Fruit fly (Drosophila melanogaster): ENCODE data around the gene Tcs5.

Tcs5 gene

dm6 chr3L:5184860-5185639 lies 45.9 kb upstream of the Tcs5 start (continued):
- TF ChIP-seq CG17328 (GFP tag; IDR thresholded peaks at IDR 0.05) (no peak; the same call in 1 of the 2 replicates), sob (GFP tag; IDR thresholded peaks at IDR 0.05) (no peak), Chrac-16 (GFP tag; optimal IDR thresholded peaks at IDR 0.05) (peak; percentile 37), CG1647 (GFP tag; optimal IDR thresholded peaks at IDR 0.05) (no peak), hkb (optimal IDR thresholded peaks at IDR 0.05) (no peak), hkb (GFP tag; IDR thresholded peaks at IDR 0.05) (peak; percentile 55; the same call in 1 of the 2 replicates), bowl (GFP tag; IDR thresholded peaks at IDR 0.05) (no peak), fru (optimal IDR thresholded peaks at IDR 0.05) (no peak), CG3838 (GFP tag; optimal IDR thresholded peaks at IDR 0.05) (no peak), Oaz (GFP tag; IDR thresholded peaks at IDR 0.05) (no peak), CG3163 (GFP tag; optimal IDR thresholded peaks at IDR 0.05) (peak; percentile 86), CG12104 (GFP tag; optimal IDR thresholded peaks at IDR 0.05) (peak; percentile 29), Meics (GFP tag; optimal IDR thresholded peaks at IDR 0.05) (peak; percentile 71), BEAF-32 (GFP tag; optimal IDR thresholded peaks at IDR 0.05) (no peak), dati (GFP tag; IDR thresholded peaks at IDR 0.05) (no peak), crol (GFP tag; IDR thresholded peaks at IDR 0.05) (peak; percentile 74), cwo (GFP tag; optimal IDR thresholded peaks at IDR 0.05) (peak; percentile 58), Ssrp (tag; optimal IDR thresholded peaks at IDR 0.05) (peak; percentile 49), CG42726 (GFP tag; IDR thresholded peaks at IDR 0.05; ENCODE audit: partially characterized antibody) (no peak), CG6254 (GFP tag; optimal IDR thresholded peaks at IDR 0.05) (peak; percentile 21), tna (GFP tag; IDR thresholded peaks at IDR 0.05; ENCODE audit: partially characterized antibody) (no peak), CG12391 (tag; optimal IDR thresholded peaks at IDR 0.05) (peak; percentile 49), CG16779 (GFP tag; IDR thresholded peaks at IDR 0.05) (no peak), CG10274 (GFP tag; optimal IDR thresholded peaks at IDR 0.05) (peak; percentile 34), CG4730 (GFP tag; IDR thresholded peaks at IDR 0.05) (no peak), Hr39 (optimal IDR thresholded peaks at IDR 0.05) (no peak), Ets65A (GFP tag) (peak; percentile 53), unc-4 (GFP tag; IDR thresholded peaks at IDR 0.05; ENCODE audit: partially characterized antibody) (peak; percentile 57), tgo (GFP tag; IDR thresholded peaks at IDR 0.05) (peak; percentile 35; the same call in 1 of the 3 replicates), Awh (GFP tag; IDR thresholded peaks at IDR 0.05) (no peak), CG10654 (GFP tag; optimal IDR thresholded peaks at IDR 0.05) (peak; percentile 45), pb (GFP tag; optimal IDR thresholded peaks at IDR 0.05) (no peak), prd (optimal IDR thresholded peaks at IDR 0.05) (no peak), prd (GFP tag; IDR thresholded peaks at IDR 0.05) (peak; percentile 31; the same call in 2 of the 3 replicates), YL-1 (GFP tag; optimal IDR thresholded peaks at IDR 0.05) (peak; percentile 12), Kr (GFP tag; optimal IDR thresholded peaks at IDR 0.05) (no peak), CG13287 (GFP tag; IDR thresholded peaks at IDR 0.05; ENCODE audit: partially characterized antibody) (peak; percentile 54), yki (optimal IDR thresholded peaks at IDR 0.05) (peak; percentile 85), MTF-1 (GFP tag; optimal IDR thresholded peaks at IDR 0.05; ENCODE audit: borderline replicate concordance) (no peak), Bdp1 (GFP tag; optimal IDR thresholded peaks at IDR 0.05) (no peak), NFAT (GFP tag; IDR thresholded peaks at IDR 0.05) (peak; percentile 77), ab (GFP tag; optimal IDR thresholded peaks at IDR 0.05) (peak; percentile 30), twi (tag; optimal IDR thresholded peaks at IDR 0.05) (no peak), gce (GFP tag; IDR thresholded peaks at IDR 0.05) (0 out of 3 replicates have a peak, but pooled peaks have one; percentile 2), CG8924 (tag; optimal IDR thresholded peaks at IDR 0.05) (peak; percentile 24), CG7372 (GFP tag; IDR thresholded peaks at IDR 0.05) (no peak), CHES-1-like (GFP tag; optimal IDR thresholded peaks at IDR 0.05) (no peak), CG4404 (GFP tag; IDR thresholded peaks at IDR 0.05) (no peak), tup (GFP tag; optimal IDR thresholded peaks at IDR 0.05) (no peak), CG11456 (GFP tag; IDR thresholded peaks at IDR 0.05) (peak; percentile 63; the same call in 2 of the 3 replicates), wdn (GFP tag; IDR thresholded peaks at IDR 0.05) (peak; percentile 32; the same call in 1 of the 2 replicates)

Measured in whole organism, embryonic.